Worm (Caenorhabditis elegans): ENCODE measurements around the gene hlh-28.
A peak's percentile ranks its signal among the peaks of the same experiment; 100 is the strongest.

Gene hlh-28

DNA sequence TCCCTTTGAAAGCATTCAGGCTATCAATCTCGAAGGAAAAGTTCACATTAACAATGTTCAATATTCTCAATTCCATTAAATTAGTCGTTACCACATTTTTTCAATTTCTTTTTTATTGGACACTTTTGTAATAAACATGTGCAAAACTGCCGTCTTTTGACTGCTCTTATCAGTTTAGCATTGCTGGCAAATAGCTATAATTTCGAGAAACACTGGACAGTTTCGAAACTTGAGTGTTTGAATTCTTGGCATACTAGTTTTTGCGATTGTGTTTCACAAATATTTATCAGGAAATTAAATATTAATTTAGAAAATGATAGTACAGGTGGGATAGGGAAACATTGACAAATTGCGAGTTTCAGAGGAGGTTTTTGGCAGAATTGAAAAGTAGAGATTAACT, 50.5 kb downstream of the hlh-28 start:
- TF ChIP-seq F57A8.1 (GFP tag; optimal IDR thresholded peaks at IDR 0.05) (no peak), dox-1 (GFP tag; IDR thresholded peaks at IDR 0.05) (0 out of 2 replicates have a peak, but pooled peaks have one; percentile 23), nhr-80 (tag; optimal IDR thresholded peaks at IDR 0.05) (peak; percentile 73)
